Worm (Caenorhabditis elegans) whole organism, young adult: ENCODE data around the gene clk-2.

Experiments
- B0261.1 ChIP-seq: sonication (generic microtip); optimal IDR thresholded peaks from 2 replicates; lab custom pipeline; 2016; ENCODE audit warnings: mild to moderate bottlenecking, missing genetic modification characterization, moderate library complexity, missing compliant biosample characterization
- B0336.3 ChIP-seq: fragments of 200-800 bp; sonication (Bioruptor generic); IDR thresholded peaks from 2 replicates; pipeline ENCODE4 v1.3.6; 2022; ENCODE audit warnings: missing genetic modification characterization, missing compliant biosample characterization
- C06A6.2 ChIP-seq: fragments of 200-800 bp; sonication (Bioruptor generic); conservative IDR thresholded peaks from 2 replicates; pipeline ENCODE4 v1.3.6; 2022; ENCODE audit warnings: missing genetic modification characterization, missing compliant biosample characterization
- F22D6.2 ChIP-seq: sonication (generic microtip); optimal IDR thresholded peaks from 2 replicates; lab custom pipeline; 2016; ENCODE audit warnings: mild to moderate bottlenecking, missing genetic modification characterization, missing compliant biosample characterization
- F37B4.10 ChIP-seq: fragments of 200-800 bp; sonication (Bioruptor generic); IDR thresholded peaks from 2 replicates; pipeline ENCODE4 v1.3.6; 2022; ENCODE audit warnings: missing genetic modification characterization, missing compliant biosample characterization
- F39B2.1 ChIP-seq: fragments of 200-800 bp; sonication (Bioruptor generic); IDR thresholded peaks from 2 replicates; pipeline ENCODE4 v1.3.6; 2022; ENCODE audit warnings: missing genetic modification reagents, missing genetic modification characterization, missing compliant biosample characterization
- F49E8.2 ChIP-seq: sonication (generic microtip); optimal IDR thresholded peaks from 3 replicates; lab custom pipeline; 2017; ENCODE audit warnings: missing genetic modification characterization, mild to moderate bottlenecking, missing compliant biosample characterization, antibody characterized with exemption, moderate library complexity; ENCODE audit not compliant: insufficient read depth
- F57A8.1 ChIP-seq: fragments of 200-800 bp; sonication (Bioruptor generic); optimal IDR thresholded peaks from 2 replicates; lab custom pipeline; 2018; ENCODE audit warnings: mild to moderate bottlenecking, missing genetic modification characterization, moderate library complexity, missing compliant biosample characterization
- Y53F4B.3 ChIP-seq: fragments of 200-800 bp; sonication (Bioruptor generic); IDR thresholded peaks from 2 replicates; pipeline ENCODE4 v1.3.6; 2022; ENCODE audit warnings: missing genetic modification reagents, missing genetic modification characterization, missing compliant biosample characterization
- Y53G8AR.9 ChIP-seq: fragments of 200-800 bp; sonication (Bioruptor generic); conservative IDR thresholded peaks from 2 replicates; pipeline ENCODE4 v1.3.6; 2022; ENCODE audit warnings: missing genetic modification reagents, missing genetic modification characterization, missing compliant biosample characterization
- Y56A3A.18 ChIP-seq: fragments of 200-800 bp; sonication (Bioruptor generic); IDR thresholded peaks from 2 replicates; pipeline ENCODE4 v1.3.6; 2022; ENCODE audit warnings: missing genetic modification reagents, missing genetic modification characterization, missing compliant biosample characterization
- Y67H2A.10 ChIP-seq: fragments of 200-800 bp; sonication (Bioruptor generic); conservative IDR thresholded peaks from 2 replicates; pipeline ENCODE4 v1.3.6; 2022; ENCODE audit warnings: missing genetic modification reagents, missing genetic modification characterization, missing compliant biosample characterization
- Y95B8A.8 ChIP-seq: fragments of 200-800 bp; sonication (Bioruptor generic); IDR thresholded peaks from 2 replicates; pipeline ENCODE4 v1.3.6; 2022; ENCODE audit warnings: missing genetic modification reagents, missing genetic modification characterization, missing compliant biosample characterization
- ZK185.1 ChIP-seq: sonication (generic microtip); optimal IDR thresholded peaks from 2 replicates; lab custom pipeline; 2016; ENCODE audit warnings: mild to moderate bottlenecking, missing genetic modification characterization, missing compliant biosample characterization; ENCODE audit not compliant: poor library complexity, severe bottlenecking
- aptf-2 ChIP-seq: fragments of 200-800 bp; sonication (Bioruptor generic); conservative IDR thresholded peaks from 2 replicates; pipeline ENCODE4 v1.3.6; 2022; ENCODE audit warnings: missing genetic modification reagents, missing genetic modification characterization, missing compliant biosample characterization
- attf-5 ChIP-seq: fragments of 200-800 bp; sonication (Bioruptor generic); optimal IDR thresholded peaks from 2 replicates; lab custom pipeline; 2018; ENCODE audit warnings: mild to moderate bottlenecking, missing genetic modification characterization, missing compliant biosample characterization
- cebp-1 ChIP-seq, 2 experiments: fragments of 200-800 bp in 1 of 2; sonication (Bioruptor generic) in 1 of 2; sonication (generic microtip) in 1 of 2; IDR thresholded peaks in 1 of 2; optimal IDR thresholded peaks in 1 of 2; 2 replicates each; pipeline versions ENCODE4 v1.3.6 to Lab custom; 2017 to 2022; ENCODE audit warnings: missing compliant biosample characterization in 2 of 2, missing genetic modification characterization in 2 of 2, mild to moderate bottlenecking in 1 of 2, missing genetic modification reagents in 1 of 2, moderate library complexity in 1 of 2
- ceh-100 ChIP-seq: fragments of 200-800 bp; sonication (Bioruptor generic); IDR thresholded peaks from 2 replicates; pipeline ENCODE4 v1.3.6; 2022; ENCODE audit warnings: missing genetic modification reagents, missing genetic modification characterization, missing compliant biosample characterization
- ceh-27 ChIP-seq: fragments of 200-800 bp; sonication (Bioruptor generic); optimal IDR thresholded peaks from 2 replicates; lab custom pipeline; 2018; ENCODE audit warnings: mild to moderate bottlenecking, missing genetic modification characterization, moderate library complexity, missing compliant biosample characterization
- ceh-40 ChIP-seq: fragments of 200-800 bp; sonication (Bioruptor generic); IDR thresholded peaks from 2 replicates; pipeline ENCODE4 v1.3.6; 2022; ENCODE audit warnings: missing genetic modification characterization, missing compliant biosample characterization
- dox-1 ChIP-seq: fragments of 200-800 bp; sonication (Bioruptor generic); IDR thresholded peaks from 2 replicates; pipeline ENCODE4 v1.3.6; 2022; ENCODE audit warnings: missing genetic modification reagents, missing genetic modification characterization, missing compliant biosample characterization
- efl-1 ChIP-seq: fragments of 150-350 bp; optimal IDR thresholded peaks from 2 replicates; lab custom pipeline; 2014; ENCODE audit warnings: missing biosample characterization, missing genetic modification reagents, missing genetic modification characterization
- egrh-3 ChIP-seq: fragments of 200-800 bp; sonication (Bioruptor generic); IDR thresholded peaks from 2 replicates; pipeline ENCODE4 v1.3.6; 2022; ENCODE audit warnings: missing genetic modification reagents, missing genetic modification characterization, missing compliant biosample characterization
- hlh-12 ChIP-seq: sonication (generic microtip); optimal IDR thresholded peaks from 2 replicates; lab custom pipeline; 2016; ENCODE audit warnings: missing genetic modification characterization, missing compliant biosample characterization
- hrde-1 ChIP-seq: sonication (generic microtip); optimal IDR thresholded peaks from 2 replicates; lab custom pipeline; 2016; ENCODE audit warnings: missing genetic modification characterization, mild to moderate bottlenecking, missing compliant biosample characterization, moderate library complexity, missing genotype, missing genetic modification reagents, borderline replicate concordance
- hsf-1 ChIP-seq: fragments of 200-800 bp; sonication (Bioruptor generic); IDR thresholded peaks from 2 replicates; pipeline ENCODE4 v1.3.6; 2022; ENCODE audit warnings: missing genetic modification reagents, missing genetic modification characterization, missing compliant biosample characterization
- lin-35 ChIP-seq, 3 experiments: fragments of 150-350 bp in 2 of 3; sonication (generic microtip) in 1 of 3; optimal IDR thresholded peaks; 2 replicates each; lab custom pipeline; 2014 to 2018; ENCODE audit warnings: missing biosample characterization in 3 of 3, missing genetic modification characterization in 3 of 3, missing genetic modification reagents in 3 of 3
- lin-40 ChIP-seq: sonication (generic microtip); optimal IDR thresholded peaks from 2 replicates; lab custom pipeline; 2016; ENCODE audit warnings: missing genetic modification characterization, mild to moderate bottlenecking, missing compliant biosample characterization, missing genotype, missing genetic modification reagents
- lin-54 ChIP-seq: fragments of 200-800 bp; sonication (Bioruptor generic); optimal IDR thresholded peaks from 2 replicates; lab custom pipeline; 2018; ENCODE audit warnings: mild to moderate bottlenecking, missing genetic modification characterization, missing compliant biosample characterization
- lir-1 ChIP-seq: fragments of 200-800 bp; sonication (Bioruptor generic); conservative IDR thresholded peaks from 2 replicates; pipeline ENCODE4 v1.3.6; 2022; ENCODE audit warnings: missing genetic modification reagents, missing genetic modification characterization, missing compliant biosample characterization
- lsl-1 ChIP-seq: fragments of 200-800 bp; sonication (Bioruptor generic); optimal IDR thresholded peaks from 2 replicates; lab custom pipeline; 2018; ENCODE audit warnings: mild to moderate bottlenecking, missing genetic modification characterization, moderate library complexity, missing compliant biosample characterization
- madf-6 ChIP-seq: fragments of 200-800 bp; sonication (Bioruptor generic); IDR thresholded peaks from 2 replicates; pipeline ENCODE4 v1.3.6; 2022; ENCODE audit warnings: missing genetic modification reagents, missing genetic modification characterization, missing compliant biosample characterization
- mcd-1 ChIP-seq: fragments of 200-800 bp; sonication (Bioruptor generic); IDR thresholded peaks from 2 replicates; pipeline ENCODE4 v1.3.6; 2022; ENCODE audit warnings: missing genetic modification reagents, missing genetic modification characterization, missing compliant biosample characterization
- mel-28 ChIP-seq: sonication (generic microtip); optimal IDR thresholded peaks from 2 replicates; lab custom pipeline; 2016; ENCODE audit warnings: borderline replicate concordance, mild to moderate bottlenecking, missing genetic modification characterization, missing compliant biosample characterization
- nfya-1 ChIP-seq: sonication (generic microtip); optimal IDR thresholded peaks from 2 replicates; lab custom pipeline; 2017; ENCODE audit warnings: antibody characterized with exemption, missing compliant biosample characterization, missing genetic modification characterization, borderline replicate concordance; ENCODE audit not compliant: insufficient read depth
- nfyb-1 ChIP-seq: fragments of 200-800 bp; sonication (Bioruptor generic); IDR thresholded peaks from 2 replicates; pipeline ENCODE4 v1.3.6; 2022; ENCODE audit warnings: missing genetic modification reagents, missing genetic modification characterization, missing compliant biosample characterization
- nhr-120 ChIP-seq: fragments of 200-800 bp; sonication (Bioruptor generic); IDR thresholded peaks from 2 replicates; pipeline ENCODE4 v1.3.6; 2022; ENCODE audit warnings: missing genetic modification characterization, missing compliant biosample characterization
- nhr-90 ChIP-seq: sonication (generic microtip); optimal IDR thresholded peaks from 2 replicates; lab custom pipeline; 2016; ENCODE audit warnings: missing genotype, mild to moderate bottlenecking, missing genetic modification characterization, missing compliant biosample characterization
- pbrm-1 ChIP-seq: fragments of 200-800 bp; sonication (Bioruptor generic); IDR thresholded peaks from 2 replicates; pipeline ENCODE4 v1.3.6; 2022; ENCODE audit warnings: missing genetic modification reagents, missing genetic modification characterization, missing compliant biosample characterization
- snpc-1.1 ChIP-seq: sonication (generic microtip); optimal IDR thresholded peaks from 2 replicates; lab custom pipeline; 2017; ENCODE audit warnings: missing genetic modification characterization, mild to moderate bottlenecking, missing compliant biosample characterization, antibody characterized with exemption, moderate library complexity, missing genotype, missing genetic modification reagents; ENCODE audit not compliant: insufficient read depth
- unc-62 ChIP-seq: fragments of 150-350 bp; optimal IDR thresholded peaks from 2 replicates; lab custom pipeline; 2014; ENCODE audit warnings: missing biosample characterization, missing genetic modification reagents, missing genetic modification characterization
- ztf-18 ChIP-seq: sonication (generic microtip); optimal IDR thresholded peaks from 2 replicates; lab custom pipeline; 2016; ENCODE audit warnings: missing genotype, mild to moderate bottlenecking, missing genetic modification characterization, missing compliant biosample characterization
- ztf-22 ChIP-seq: fragments of 200-800 bp; sonication (Bioruptor generic); optimal IDR thresholded peaks from 2 replicates; lab custom pipeline; 2018; ENCODE audit warnings: mild to moderate bottlenecking, missing genetic modification characterization, moderate library complexity, missing compliant biosample characterization
- ztf-25 ChIP-seq: fragments of 200-800 bp; sonication (Bioruptor generic); IDR thresholded peaks from 2 replicates; pipeline ENCODE4 v1.3.6; 2022; ENCODE audit warnings: missing genetic modification reagents, missing genetic modification characterization, missing compliant biosample characterization
- ztf-26 ChIP-seq: sonication (generic microtip); optimal IDR thresholded peaks from 2 replicates; lab custom pipeline; 2017; ENCODE audit warnings: missing genetic modification characterization, missing compliant biosample characterization

clk-2 gene

DNA sequence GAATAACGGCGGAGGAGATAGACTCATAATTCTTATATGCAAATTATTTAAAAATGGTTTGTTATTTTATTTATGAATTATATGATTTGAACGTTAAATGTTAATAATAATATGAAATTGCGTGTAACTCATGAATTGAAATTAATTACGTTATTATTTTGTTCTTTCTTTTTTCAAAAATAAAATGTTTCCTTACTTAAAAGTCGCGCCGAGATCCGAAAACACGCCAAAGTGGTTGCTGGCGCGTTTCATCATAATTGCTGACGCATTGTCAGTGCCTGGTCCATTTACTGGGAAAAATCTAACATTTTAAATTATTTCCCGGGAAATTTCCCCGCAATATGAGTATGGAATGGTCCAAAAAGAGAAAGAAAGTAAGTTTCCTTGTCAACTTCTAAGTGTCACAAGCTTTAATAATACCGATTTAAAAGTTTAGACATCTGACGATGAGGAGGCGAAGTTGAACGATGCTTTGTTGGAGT lies 18.9 kb downstream of the clk-2 start, which contains the start of the genes C07H6.9 and sap-140 (continued):
- TF ChIP-seq Y53F4B.3: no peak
- peak; percentile 64; the same call in 1 of the 2 replicates for TF ChIP-seq pbrm-1 (GFP tag; lab: Robert Waterston, UW)
- TF ChIP-seq lin-35 (GFP tag; optimal IDR thresholded peaks at IDR 0.05; lab: Kevin White, UChicago): peak in 2 of 3 experiments; percentile 84 to 92
- TF ChIP-seq cebp-1 (GFP tag; IDR thresholded peaks at IDR 0.05; lab: Robert Waterston, UW): no peak
- peak; percentile 75 for TF ChIP-seq cebp-1 (tag; optimal IDR thresholded peaks at IDR 0.05; lab: Kevin White, UChicago)
- peak; percentile 83; the same call in 1 of the 2 replicates for TF ChIP-seq Y53G8AR.9
- peak; percentile 65 for TF ChIP-seq lsl-1 (GFP tag; lab: Kevin White, UChicago)
- peak; percentile 83 for TF ChIP-seq dox-1 (GFP tag; lab: Robert Waterston, UW)
- TF ChIP-seq ztf-18 (tag; lab: Kevin White, UChicago): peak; percentile 95
- TF ChIP-seq lir-1 (GFP tag; lab: Robert Waterston, UW): no peak
- peak; percentile 90 for TF ChIP-seq lin-54
- TF ChIP-seq madf-6 (GFP tag; lab: Robert Waterston, UW): peak; percentile 62
- TF ChIP-seq efl-1 (GFP tag; lab: Kevin White, UChicago): peak; percentile 84
- TF ChIP-seq snpc-1.1 (tag; lab: Kevin White, UChicago): peak; percentile 18
- TF ChIP-seq, all 124 proteins: peak for 33

DNA sequence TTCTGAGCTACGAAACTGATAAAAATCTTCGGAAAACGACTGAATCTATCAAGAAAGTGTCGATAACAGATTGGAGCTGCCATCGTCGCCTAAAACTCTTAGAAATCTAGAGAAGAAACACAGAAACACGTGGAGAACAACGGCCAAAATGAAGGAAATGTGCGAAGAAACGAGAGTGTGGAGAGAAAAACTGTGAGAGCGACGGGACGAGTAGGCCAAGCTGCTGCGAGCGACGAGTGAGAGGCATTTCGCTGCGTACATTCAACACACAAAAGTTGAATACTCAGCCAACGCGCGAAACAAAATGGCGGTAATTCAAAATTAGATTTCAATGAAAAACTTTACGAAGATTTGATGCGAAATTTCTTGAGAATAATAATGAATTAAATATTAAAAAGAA lies 20.0 kb downstream of the clk-2 start:
- TF ChIP-seq hlh-12 (tag; lab: Kevin White, UChicago) (no peak), mel-28 (tag; lab: Kevin White, UChicago) (no peak), aptf-2 (GFP tag; lab: Robert Waterston, UW) (no peak), hrde-1 (tag; lab: Kevin White, UChicago) (no peak), B0261.1 (tag; lab: Kevin White, UChicago) (no peak), lin-54 (peak; percentile 99), unc-62 (peak; percentile 8), Y67H2A.10 (GFP tag; lab: Robert Waterston, UW) (no peak), ztf-26 (peak; percentile 52), nhr-120 (no peak), ceh-40 (GFP tag; lab: Robert Waterston, UW) (no peak), F22D6.2 (tag; lab: Kevin White, UChicago) (peak; percentile 28), hsf-1 (no peak), ceh-100 (no peak; the same call in 1 of the 2 replicates), F57A8.1 (GFP tag; lab: Kevin White, UChicago) (no peak), Y95B8A.8 (no peak), F37B4.10 (GFP tag; lab: Robert Waterston, UW) (no peak), nfyb-1 (no peak), egrh-3 (GFP tag; lab: Robert Waterston, UW) (no peak), ztf-25 (GFP tag; lab: Robert Waterston, UW) (no peak), nfya-1 (tag; lab: Kevin White, UChicago) (no peak), ZK185.1 (tag; lab: Kevin White, UChicago) (peak; percentile 58), Y53G8AR.9 (peak; percentile 66; the same call in 1 of the 2 replicates), C06A6.2 (no peak), B0336.3 (GFP tag; lab: Robert Waterston, UW) (peak; percentile 61; the same call in 1 of the 2 replicates), lin-40 (tag; lab: Kevin White, UChicago) (peak; percentile 74), ceh-27 (peak; percentile 75), nhr-90 (tag; lab: Kevin White, UChicago) (peak; percentile 74), Y56A3A.18 (GFP tag; lab: Robert Waterston, UW) (no peak), ztf-22 (peak; percentile 24), F39B2.1 (GFP tag; lab: Robert Waterston, UW) (no peak), mcd-1 (peak; percentile 75), F49E8.2 (peak; percentile 27), attf-5 (GFP tag; lab: Kevin White, UChicago) (peak; percentile 93), efl-1 (GFP tag; lab: Kevin White, UChicago) (peak; percentile 87)
